Fruit fly (Drosophila melanogaster): ENCODE data around the gene daed.

The daed gene

DNA sequence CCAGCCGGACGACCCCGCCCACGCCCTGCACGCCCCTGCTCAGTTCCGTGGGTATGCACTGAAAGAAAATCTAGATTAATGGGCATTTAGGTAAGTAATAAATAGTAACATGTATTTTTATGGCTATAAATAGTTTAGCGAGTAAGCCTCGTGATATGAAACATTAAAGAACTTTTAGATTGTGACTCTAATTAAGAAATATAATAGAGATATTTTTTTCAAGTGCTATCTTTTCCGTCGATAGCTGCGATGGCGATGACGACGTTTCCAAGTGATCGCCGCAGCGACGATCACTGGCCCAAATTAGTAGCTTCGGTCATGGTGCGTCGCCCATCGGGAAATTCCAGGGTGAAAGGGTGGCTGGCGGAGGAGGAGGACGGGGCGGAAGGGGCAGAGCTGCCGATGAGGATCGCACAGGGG, 36.0 kb downstream of the daed start (continued):
- TF ChIP-seq h (optimal IDR thresholded peaks at IDR 0.05) (no peak), CG9437 (GFP tag; optimal IDR thresholded peaks at IDR 0.05) (peak; percentile 74), grn (GFP tag; optimal IDR thresholded peaks at IDR 0.05) (peak; percentile 29), CG4854 (GFP tag; optimal IDR thresholded peaks at IDR 0.05) (peak; percentile 80), CG7271 (tag; optimal IDR thresholded peaks at IDR 0.05) (peak; percentile 71), CG4282 (GFP tag; optimal IDR thresholded peaks at IDR 0.05) (no peak), CG3407 (GFP tag; optimal IDR thresholded peaks at IDR 0.05) (peak; percentile 84), Dip2 (GFP tag; IDR thresholded peaks at IDR 0.05) (0 out of 2 replicates have a peak, but pooled peaks have one; percentile 19), CoRest (tag; optimal IDR thresholded peaks at IDR 0.05) (peak; percentile 86), CG12391 (tag; optimal IDR thresholded peaks at IDR 0.05) (peak; percentile 94), Xbp1 (GFP tag; optimal IDR thresholded peaks at IDR 0.05) (peak; percentile 90), hbn (GFP tag; IDR thresholded peaks at IDR 0.05; ENCODE audit: partially characterized antibody) (no peak), fd102C (GFP tag; optimal IDR thresholded peaks at IDR 0.05) (peak; percentile 80), dmrt11E (tag; optimal IDR thresholded peaks at IDR 0.05) (peak; percentile 93), gcm (GFP tag; optimal IDR thresholded peaks at IDR 0.05) (peak; percentile 93), CG3847 (GFP tag; IDR thresholded peaks at IDR 0.05) (peak; percentile 81), tll (GFP tag; optimal IDR thresholded peaks at IDR 0.05) (peak in 1 of 2 experiments; percentile 31), CG10366 (GFP tag; IDR thresholded peaks at IDR 0.05) (peak; percentile 87), CG3281 (GFP tag; optimal IDR thresholded peaks at IDR 0.05) (peak; percentile 81), CG7786 (GFP tag; optimal IDR thresholded peaks at IDR 0.05) (peak; percentile 64), abd-A (tag; optimal IDR thresholded peaks at IDR 0.05) (no peak), Chrac-16 (GFP tag; optimal IDR thresholded peaks at IDR 0.05) (peak; percentile 83), CG12769 (tag; optimal IDR thresholded peaks at IDR 0.05) (peak; percentile 89), nmo (GFP tag; optimal IDR thresholded peaks at IDR 0.05) (peak; percentile 94), Kr (GFP tag; optimal IDR thresholded peaks at IDR 0.05) (no peak), CG32772 (GFP tag; IDR thresholded peaks at IDR 0.05) (peak; percentile 90), inv (GFP tag; IDR thresholded peaks at IDR 0.05; ENCODE audit: partially characterized antibody) (no peak), sd (tag; optimal IDR thresholded peaks at IDR 0.05) (peak; percentile 54), gcm2 (GFP tag; optimal IDR thresholded peaks at IDR 0.05) (peak; percentile 44), bab2 (GFP tag; optimal IDR thresholded peaks at IDR 0.05) (peak; percentile 74), CG8388 (GFP tag; optimal IDR thresholded peaks at IDR 0.05) (peak; percentile 94), twi (tag; optimal IDR thresholded peaks at IDR 0.05) (peak; percentile 68), Mad (GFP tag; optimal IDR thresholded peaks at IDR 0.05) (peak; percentile 84), Drgx (GFP tag; IDR thresholded peaks at IDR 0.05) (peak; percentile 86), salm (tag; optimal IDR thresholded peaks at IDR 0.05) (peak; percentile 91), crc (GFP tag; optimal IDR thresholded peaks at IDR 0.05) (peak; percentile 40), mam (GFP tag; optimal IDR thresholded peaks at IDR 0.05) (peak; percentile 61), Atf-2 (GFP tag; optimal IDR thresholded peaks at IDR 0.05) (peak; percentile 61), cato (GFP tag; optimal IDR thresholded peaks at IDR 0.05; ENCODE audit: borderline replicate concordance) (peak; percentile 80), CG6683 (GFP tag; optimal IDR thresholded peaks at IDR 0.05) (peak; percentile 60), MESR4 (GFP tag; optimal IDR thresholded peaks at IDR 0.05) (peak; percentile 43), org-1 (GFP tag; optimal IDR thresholded peaks at IDR 0.05) (peak; percentile 76), amos (GFP tag; IDR thresholded peaks at IDR 0.05; ENCODE audit: partially characterized antibody) (no peak), CG18262 (tag; optimal IDR thresholded peaks at IDR 0.05) (peak; percentile 93), da (GFP tag; optimal IDR thresholded peaks at IDR 0.05) (peak; percentile 51), tx (GFP tag; optimal IDR thresholded peaks at IDR 0.05) (peak; percentile 60), Fer1 (GFP tag; optimal IDR thresholded peaks at IDR 0.05) (peak; percentile 88), Poxn (GFP tag; IDR thresholded peaks at IDR 0.05) (0 out of 2 replicates have a peak, but pooled peaks have one; percentile 7), CG16779 (GFP tag; IDR thresholded peaks at IDR 0.05) (peak; percentile 73; the same call in 1 of the 2 replicates), Vsx1 (GFP tag; optimal IDR thresholded peaks at IDR 0.05) (peak; percentile 80)
